Fruit fly (Drosophila melanogaster) whole organism, adult: ENCODE measurements around the gene RpS4.

Experiments
- CG12768 ChIP-seq: fragments of 200-800 bp; sonication (Bioruptor generic); optimal IDR thresholded peaks from 2 replicates; lab custom pipeline; 2017; ENCODE audit warnings: missing biosample characterization, missing genetic modification characterization, mild to moderate bottlenecking, moderate library complexity, missing genetic modification reagents
- CG1620 ChIP-seq: fragments of 200-800 bp; sonication (Bioruptor generic); optimal IDR thresholded peaks from 2 replicates; lab custom pipeline; 2016; ENCODE audit warnings: missing biosample characterization, missing genetic modification characterization
- Crg-1 ChIP-seq: fragments of 200-800 bp; sonication (Bioruptor generic); optimal IDR thresholded peaks from 2 replicates; lab custom pipeline; 2016; ENCODE audit warnings: missing biosample characterization, missing genetic modification characterization
- cic ChIP-seq: fragments of 200-800 bp; sonication (Bioruptor generic); optimal IDR thresholded peaks from 2 replicates; lab custom pipeline; 2017; ENCODE audit warnings: missing biosample characterization, mild to moderate bottlenecking, missing genetic modification characterization, moderate library complexity
- kay ChIP-seq: fragments of 200-800 bp; sonication (Bioruptor generic); peaks from one replicate; lab custom pipeline; 2016; ENCODE audit warnings: missing biosample characterization, missing genetic modification characterization, borderline replicate concordance
- tj ChIP-seq: fragments of 200-800 bp; sonication (Bioruptor generic); optimal IDR thresholded peaks from 3 replicates; lab custom pipeline; 2017; ENCODE audit warnings: missing biosample characterization, mild to moderate bottlenecking, missing genetic modification characterization, moderate library complexity
- toe ChIP-seq: fragments of 200-800 bp; sonication (Bioruptor generic); optimal IDR thresholded peaks from 2 replicates; lab custom pipeline; 2016; ENCODE audit warnings: missing biosample characterization, missing genetic modification characterization

DNA sequence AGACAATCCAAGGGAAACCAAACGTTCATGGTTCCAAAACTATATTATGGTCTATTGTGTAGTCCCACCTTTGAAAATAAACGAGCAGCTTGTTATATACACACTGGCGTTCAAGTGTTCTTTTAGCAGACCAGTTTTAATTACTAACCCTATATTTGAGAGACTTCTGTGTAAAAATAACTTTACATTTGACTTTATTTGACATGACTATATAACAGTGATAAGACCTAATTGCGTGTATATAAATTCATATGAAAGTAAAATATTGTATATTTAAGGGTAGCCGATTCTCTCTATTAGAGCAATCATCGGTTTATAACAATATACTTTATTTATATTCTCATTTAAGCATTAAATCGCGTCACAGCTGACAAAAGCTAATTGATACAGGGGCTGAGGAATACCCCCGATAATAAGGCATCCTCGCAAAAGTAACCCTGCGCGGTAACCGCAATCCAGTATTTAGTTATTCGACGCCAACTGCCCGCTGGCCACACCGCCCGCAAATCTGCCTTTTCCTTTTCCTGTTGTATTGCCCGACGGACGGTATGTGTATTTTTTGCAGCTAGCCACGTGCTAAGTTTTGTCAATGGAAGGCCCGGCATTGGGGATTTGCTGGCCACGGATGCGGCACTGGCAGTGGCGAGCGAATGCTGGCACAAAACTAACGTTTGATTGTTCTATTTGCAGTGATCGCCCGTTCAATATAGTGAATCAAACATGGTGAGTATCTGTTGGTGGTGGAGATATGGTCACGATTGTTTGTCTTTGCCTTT lies at the start of gene RpS4:
- TF ChIP-seq CG12768 (GFP tag; lab: Kevin White, UChicago) (peak; percentile 92), CG1620 (GFP tag; lab: Kevin White, UChicago) (peak; percentile 95), tj (GFP tag; lab: Kevin White, UChicago) (peak; percentile 71), Crg-1 (GFP tag; lab: Kevin White, UChicago) (peak; percentile 93), kay (GFP tag; lab: Kevin White, UChicago) (no peak), toe (GFP tag; lab: Kevin White, UChicago) (peak; percentile 81), cic (peak; percentile 61)
